Worm (Caenorhabditis elegans) whole organism, mixed stage, embryonic: ENCODE measurements around the gene M106.2.

Experiments used
- ceh-83 ChIP-seq: fragments of 200-800 bp; sonication (Bioruptor generic); optimal IDR thresholded peaks from 2 replicates; lab custom pipeline; 2018; ENCODE audit warnings: mild to moderate bottlenecking, missing genetic modification characterization, missing compliant biosample characterization
- flh-1 ChIP-seq: fragments of 200-800 bp; sonication (Bioruptor generic); optimal IDR thresholded peaks from 2 replicates; lab custom pipeline; 2018; ENCODE audit warnings: mild to moderate bottlenecking, missing genetic modification characterization, moderate library complexity, missing compliant biosample characterization
- lsy-2 ChIP-seq: fragments of 150-350 bp; optimal IDR thresholded peaks from 2 replicates; lab custom pipeline; 2014; ENCODE audit warnings: missing biosample characterization, missing genetic modification characterization
- mab-5 ChIP-seq: fragments of 150-350 bp; optimal IDR thresholded peaks from 2 replicates; lab custom pipeline; 2014; ENCODE audit warnings: missing biosample characterization, missing genetic modification characterization
- nhr-237 ChIP-seq: fragments of 150-350 bp; optimal IDR thresholded peaks from 2 replicates; lab custom pipeline; 2014; ENCODE audit warnings: missing biosample characterization, missing genetic modification characterization
- nhr-28 ChIP-seq: fragments of 150-350 bp; optimal IDR thresholded peaks from 2 replicates; lab custom pipeline; 2014; ENCODE audit warnings: missing biosample characterization, missing genetic modification characterization
- pha-4 ChIP-seq: fragments of 150-350 bp; optimal IDR thresholded peaks from 2 replicates; lab custom pipeline; 2018; ENCODE audit warnings: missing biosample characterization, missing genetic modification reagents, missing genetic modification characterization
- unc-39 ChIP-seq: fragments of 150-350 bp; optimal IDR thresholded peaks from 2 replicates; lab custom pipeline; 2014; ENCODE audit warnings: missing biosample characterization, missing genetic modification characterization
- zip-8 ChIP-seq: fragments of 150-350 bp; optimal IDR thresholded peaks from 2 replicates; lab custom pipeline; 2014; ENCODE audit warnings: missing biosample characterization, missing genetic modification characterization
- ztf-11 ChIP-seq: fragments of 150-350 bp; optimal IDR thresholded peaks from 2 replicates; lab custom pipeline; 2014; ENCODE audit warnings: missing biosample characterization, missing genetic modification characterization

DNA sequence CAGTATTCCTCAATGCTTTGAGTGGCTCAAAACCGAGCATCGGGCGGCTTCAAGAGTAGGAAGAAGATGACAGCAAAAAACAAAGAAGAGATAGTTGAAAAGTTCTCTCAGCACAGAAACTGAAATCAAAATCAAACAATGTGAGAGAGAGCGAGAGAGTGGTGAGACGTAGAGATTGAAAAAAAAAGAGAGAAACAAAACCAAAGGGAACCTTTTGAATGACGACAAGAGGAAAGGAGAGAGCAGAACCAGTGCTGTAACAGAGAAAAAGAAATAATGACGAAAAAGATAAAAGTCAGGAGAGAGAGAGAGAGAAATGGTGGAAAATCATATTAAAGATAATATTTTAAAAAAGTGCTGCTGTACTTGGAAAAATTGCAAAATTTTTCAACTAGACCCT is 17.4 kb upstream of the M106.2 start:
- TF ChIP-seq ceh-83 (GFP tag; lab: Kevin White, UChicago) (no peak), nhr-28 (no peak), flh-1 (GFP tag; lab: Kevin White, UChicago) (no peak), ztf-11 (tag; lab: Kevin White, UChicago) (no peak), mab-5 (tag; lab: Kevin White, UChicago) (no peak), unc-39 (tag; lab: Kevin White, UChicago) (no peak), zip-8 (tag; lab: Kevin White, UChicago) (no peak), lsy-2 (no peak), pha-4 (tag; lab: Kevin White, UChicago) (no peak), nhr-237 (tag; lab: Kevin White, UChicago) (no peak)
